Fruit fly (Drosophila melanogaster) whole organism, prepupa: Measurements from ENCODE around the gene CG46383.

Experiments used
- CG10631 ChIP-seq: fragments of 200-800 bp; sonication (Bioruptor generic); optimal IDR thresholded peaks from 2 replicates; lab custom pipeline; 2016; ENCODE audit warnings: missing biosample characterization, missing genetic modification characterization
- CG10669 ChIP-seq: fragments of 200-800 bp; sonication (Bioruptor generic); optimal IDR thresholded peaks from 3 replicates; lab custom pipeline; 2018; ENCODE audit warnings: missing biosample characterization, mild to moderate bottlenecking, missing genetic modification characterization, moderate library complexity
- CG11294 ChIP-seq: fragments of 200-800 bp; sonication (Bioruptor generic); IDR thresholded peaks from 2 replicates; pipeline ENCODE4 v1.3.6; 2022; ENCODE audit warnings: missing biosample characterization, missing genetic modification characterization
- CG16779 ChIP-seq: fragments of 200-800 bp; sonication (Bioruptor generic); optimal IDR thresholded peaks from 3 replicates; lab custom pipeline; 2017; ENCODE audit warnings: missing biosample characterization, mild to moderate bottlenecking, missing genetic modification characterization
- CG3032 ChIP-seq: fragments of 200-800 bp; optimal IDR thresholded peaks from 2 replicates; lab custom pipeline; 2019; ENCODE audit warnings: missing biosample characterization, mild to moderate bottlenecking, missing genetic modification characterization, moderate library complexity
- CG31627 ChIP-seq: fragments of 200-800 bp; sonication (Bioruptor generic); optimal IDR thresholded peaks from 3 replicates; lab custom pipeline; 2016; ENCODE audit warnings: missing biosample characterization, missing genetic modification characterization
- CG34406 ChIP-seq: fragments of 200-800 bp; sonication (Bioruptor generic); optimal IDR thresholded peaks from 3 replicates; lab custom pipeline; 2016; ENCODE audit warnings: missing biosample characterization, missing genetic modification characterization
- CG3919 ChIP-seq: fragments of 200-800 bp; sonication (Bioruptor generic); optimal IDR thresholded peaks from 3 replicates; lab custom pipeline; 2016; ENCODE audit warnings: missing biosample characterization, missing genetic modification characterization
- CG4318 ChIP-seq: fragments of 200-800 bp; sonication (Bioruptor generic); optimal IDR thresholded peaks from 3 replicates; lab custom pipeline; 2017; ENCODE audit warnings: missing biosample characterization, mild to moderate bottlenecking, missing genetic modification characterization
- CG6163 ChIP-seq: fragments of 200-800 bp; sonication (Bioruptor generic); IDR thresholded peaks from 3 replicates; pipeline ENCODE4 v1.3.6; 2022; ENCODE audit warnings: missing biosample characterization, missing genetic modification characterization
- CG6792 ChIP-seq: fragments of 200-800 bp; sonication (Bioruptor generic); optimal IDR thresholded peaks from 3 replicates; lab custom pipeline; 2016; ENCODE audit warnings: missing biosample characterization, missing genetic modification characterization
- CG6808 ChIP-seq: fragments of 200-800 bp; sonication (Bioruptor generic); optimal IDR thresholded peaks from 3 replicates; lab custom pipeline; 2017; ENCODE audit warnings: missing biosample characterization, missing genetic modification characterization, mild to moderate bottlenecking, moderate library complexity, missing genetic modification reagents
- CG6854 ChIP-seq: fragments of 200-800 bp; sonication (Bioruptor generic); optimal IDR thresholded peaks from 2 replicates; lab custom pipeline; 2017; ENCODE audit warnings: missing biosample characterization, mild to moderate bottlenecking, missing genetic modification characterization
- CG7368 ChIP-seq: fragments of 200-800 bp; sonication (Bioruptor generic); optimal IDR thresholded peaks from 3 replicates; lab custom pipeline; 2016; ENCODE audit warnings: missing biosample characterization, missing genetic modification characterization
- CG8319 ChIP-seq: fragments of 200-800 bp; sonication (Bioruptor generic); optimal IDR thresholded peaks from 3 replicates; lab custom pipeline; 2016; ENCODE audit warnings: missing biosample characterization, missing genetic modification characterization
- CG8632 ChIP-seq: fragments of 200-800 bp; sonication (Bioruptor generic); optimal IDR thresholded peaks from 3 replicates; lab custom pipeline; 2016; ENCODE audit warnings: missing biosample characterization, missing genetic modification characterization
- CG9139 ChIP-seq: fragments of 200-800 bp; sonication (Bioruptor generic); optimal IDR thresholded peaks from 3 replicates; lab custom pipeline; 2017; ENCODE audit warnings: missing biosample characterization, mild to moderate bottlenecking, missing genetic modification characterization
- Eip75B ChIP-seq: fragments of 200-800 bp; sonication (Bioruptor generic); optimal IDR thresholded peaks from 3 replicates; lab custom pipeline; 2016; ENCODE audit warnings: missing biosample characterization, missing genetic modification characterization
- Eip78C ChIP-seq: fragments of 200-800 bp; sonication (Bioruptor generic); peaks from one replicate; lab custom pipeline; 2016; ENCODE audit warnings: missing biosample characterization, missing genetic modification characterization
- Ets21C ChIP-seq: fragments of 200-800 bp; sonication (Bioruptor generic); optimal IDR thresholded peaks from 3 replicates; lab custom pipeline; 2016; ENCODE audit warnings: missing biosample characterization, missing genetic modification characterization
- Gug ChIP-seq: fragments of 200-800 bp; sonication (Bioruptor generic); IDR thresholded peaks from 2 replicates; pipeline ENCODE4 v1.3.6; 2022; ENCODE audit warnings: missing biosample characterization, missing genetic modification characterization
- Hr38 ChIP-seq: sonication (Bioruptor generic); optimal IDR thresholded peaks from 2 replicates; lab custom pipeline; 2016; ENCODE audit warnings: missing biosample characterization, missing genetic modification characterization
- Hr4 ChIP-seq: fragments of 200-800 bp; sonication (Bioruptor generic); optimal IDR thresholded peaks from 3 replicates; lab custom pipeline; 2016; ENCODE audit warnings: missing biosample characterization, missing genetic modification characterization
- Lpt ChIP-seq: fragments of 200-800 bp; sonication (Bioruptor generic); optimal IDR thresholded peaks from 3 replicates; lab custom pipeline; 2016; ENCODE audit warnings: missing biosample characterization, missing genetic modification characterization
- Smox ChIP-seq: fragments of 200-800 bp; sonication (Bioruptor generic); optimal IDR thresholded peaks from 3 replicates; lab custom pipeline; 2016; ENCODE audit warnings: missing biosample characterization, missing genetic modification characterization
- Sox14 ChIP-seq: fragments of 200-800 bp; sonication (Bioruptor generic); optimal IDR thresholded peaks from 3 replicates; lab custom pipeline; 2016; ENCODE audit warnings: missing biosample characterization, missing genetic modification characterization
- Sox15 ChIP-seq: fragments of 200-800 bp; sonication (Bioruptor generic); optimal IDR thresholded peaks from 3 replicates; lab custom pipeline; 2016; ENCODE audit warnings: missing biosample characterization, missing genetic modification characterization
- achi ChIP-seq: fragments of 200-800 bp; sonication (Bioruptor generic); optimal IDR thresholded peaks from 3 replicates; lab custom pipeline; 2016; ENCODE audit warnings: missing biosample characterization, missing genetic modification characterization
- acj6 ChIP-seq: fragments of 200-800 bp; sonication (Bioruptor generic); optimal IDR thresholded peaks from 3 replicates; lab custom pipeline; 2016; ENCODE audit warnings: missing biosample characterization, missing genetic modification characterization
- dac ChIP-seq: fragments of 200-800 bp; sonication (Bioruptor generic); optimal IDR thresholded peaks from 2 replicates; lab custom pipeline; 2017; ENCODE audit warnings: missing biosample characterization, mild to moderate bottlenecking, missing genetic modification characterization
- dsx ChIP-seq: fragments of 200-800 bp; optimal IDR thresholded peaks from 3 replicates; lab custom pipeline; 2019; ENCODE audit warnings: missing biosample characterization, mild to moderate bottlenecking, missing genetic modification characterization, moderate library complexity; ENCODE audit not compliant: poor library complexity, severe bottlenecking
- eg ChIP-seq: fragments of 200-800 bp; sonication (Bioruptor generic); IDR thresholded peaks from 3 replicates; pipeline ENCODE4 v1.3.6; 2022; ENCODE audit warnings: missing biosample characterization, missing genetic modification characterization
- esn ChIP-seq: fragments of 200-800 bp; sonication (Bioruptor generic); optimal IDR thresholded peaks from 2 replicates; lab custom pipeline; 2016; ENCODE audit warnings: missing biosample characterization, mild to moderate bottlenecking, missing genetic modification characterization, moderate library complexity
- fd59A ChIP-seq: fragments of 200-800 bp; sonication (Bioruptor generic); optimal IDR thresholded peaks from 2 replicates; lab custom pipeline; 2017; ENCODE audit warnings: missing biosample characterization, mild to moderate bottlenecking, missing genetic modification characterization, missing genetic modification reagents
- fd85E ChIP-seq: fragments of 200-800 bp; sonication (Bioruptor generic); optimal IDR thresholded peaks from 3 replicates; lab custom pipeline; 2016; ENCODE audit warnings: missing biosample characterization, missing genetic modification characterization
- fkh ChIP-seq: fragments of 200-800 bp; sonication (Bioruptor generic); optimal IDR thresholded peaks from 3 replicates; lab custom pipeline; 2017; ENCODE audit warnings: missing biosample characterization, mild to moderate bottlenecking, missing genetic modification characterization, moderate library complexity
- lz ChIP-seq: fragments of 200-800 bp; sonication (Bioruptor generic); optimal IDR thresholded peaks from 3 replicates; lab custom pipeline; 2016; ENCODE audit warnings: missing biosample characterization, missing genetic modification characterization
- net ChIP-seq: fragments of 200-800 bp; sonication (Bioruptor generic); optimal IDR thresholded peaks from 3 replicates; lab custom pipeline; 2016; ENCODE audit warnings: missing biosample characterization, missing genetic modification characterization
- pdm3 ChIP-seq: fragments of 200-800 bp; sonication (Bioruptor generic); optimal IDR thresholded peaks from 3 replicates; lab custom pipeline; 2016; ENCODE audit warnings: missing biosample characterization, missing genetic modification characterization
- ss ChIP-seq, 2 experiments: fragments of 200-800 bp; sonication (Bioruptor generic); optimal IDR thresholded peaks; 2 replicates in 1 of 2; 3 replicates in 1 of 2; lab custom pipeline; 2017 to 2018; ENCODE audit warnings: mild to moderate bottlenecking in 2 of 2, missing biosample characterization in 2 of 2, missing genetic modification characterization in 2 of 2, moderate library complexity in 1 of 2
- svp ChIP-seq: fragments of 200-800 bp; sonication (Bioruptor generic); peaks from one replicate; lab custom pipeline; 2016; ENCODE audit warnings: missing biosample characterization, missing genetic modification characterization
- vri ChIP-seq: fragments of 200-800 bp; sonication (Bioruptor generic); optimal IDR thresholded peaks from 3 replicates; lab custom pipeline; 2016; ENCODE audit warnings: missing biosample characterization, mild to moderate bottlenecking, missing genetic modification characterization

The CG46383 gene

DNA sequence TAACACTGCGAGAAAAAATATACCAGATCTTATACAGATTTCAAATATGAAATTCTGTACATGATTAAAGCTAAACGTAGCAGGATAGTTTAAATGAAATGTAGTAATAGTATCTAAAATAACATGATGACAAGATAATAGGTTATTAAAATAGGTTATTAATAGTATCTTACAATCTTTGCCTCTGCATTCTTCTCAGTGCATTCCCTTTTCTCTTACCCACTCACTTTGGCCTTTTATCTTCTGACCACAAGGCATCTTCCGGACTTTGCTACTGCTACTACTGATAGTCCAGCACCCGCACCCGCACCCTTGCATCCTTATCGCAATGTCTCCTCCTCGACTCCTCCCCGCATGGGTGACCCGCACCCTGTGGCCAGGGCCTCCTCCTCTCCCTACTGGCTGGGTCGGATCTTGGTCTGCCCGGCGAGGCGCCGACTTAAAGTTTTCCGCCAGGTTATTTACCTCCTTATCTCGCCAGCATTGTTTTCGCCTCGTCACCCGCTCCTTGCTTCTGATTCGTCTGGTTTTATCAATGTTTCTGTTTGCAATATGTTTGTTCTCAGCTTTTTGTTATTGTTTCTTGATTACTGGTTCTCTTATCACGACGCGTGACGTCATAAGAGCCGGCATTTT is 33.9 kb upstream of the CG46383 start (continued):
- TF ChIP-seq CG8319 (GFP tag; lab: Kevin White, UChicago) (peak; percentile 58), CG16779 (peak; percentile 71), CG3919 (GFP tag; lab: Kevin White, UChicago) (peak; percentile 75), dac (GFP tag; lab: Kevin White, UChicago) (peak; percentile 57), CG10669 (GFP tag; lab: Kevin White, UChicago) (peak; percentile 74), Eip75B (GFP tag; lab: Kevin White, UChicago) (peak; percentile 82), Sox14 (GFP tag; lab: Kevin White, UChicago) (peak; percentile 67), fd85E (GFP tag; lab: Kevin White, UChicago) (no peak), CG9139 (GFP tag; lab: Kevin White, UChicago) (peak; percentile 74)

DNA sequence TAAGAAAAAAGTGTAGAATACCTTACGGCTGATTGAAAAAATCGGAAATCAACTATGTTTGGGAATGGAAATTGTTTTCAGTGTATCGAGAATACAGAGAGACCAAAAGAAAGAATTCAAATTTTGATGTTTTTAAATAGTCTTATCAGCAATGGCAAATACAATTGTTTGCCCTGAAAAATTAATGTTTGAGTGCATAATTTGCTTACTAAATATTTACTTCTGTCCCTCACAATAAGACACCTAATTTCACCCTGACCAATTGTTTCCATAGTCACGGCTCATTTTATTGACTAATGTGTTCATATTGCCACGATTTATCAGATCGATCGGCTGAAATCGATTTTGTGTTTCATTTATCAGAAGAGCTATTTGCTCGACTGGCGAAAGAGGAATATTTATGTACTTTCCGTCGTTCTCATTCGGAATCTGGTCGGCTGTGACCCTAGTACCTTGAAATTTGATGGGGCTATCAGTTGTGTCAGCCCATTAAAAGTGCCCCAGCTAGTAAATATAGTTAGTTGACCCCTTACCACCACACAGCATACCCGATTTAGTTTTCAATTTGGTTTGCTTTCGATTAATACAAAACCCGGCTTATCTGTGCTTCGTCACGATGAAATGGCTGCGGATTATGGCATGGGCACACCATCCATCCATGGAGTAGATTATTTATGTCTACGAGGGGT is 32.9 kb upstream of the CG46383 start:
- no peak for TF ChIP-seq CG11294 (GFP tag; lab: Robert Waterston, UW)
- peak; percentile 69 for TF ChIP-seq fkh
- peak; percentile 57 for TF ChIP-seq svp (GFP tag; lab: Kevin White, UChicago)

DNA sequence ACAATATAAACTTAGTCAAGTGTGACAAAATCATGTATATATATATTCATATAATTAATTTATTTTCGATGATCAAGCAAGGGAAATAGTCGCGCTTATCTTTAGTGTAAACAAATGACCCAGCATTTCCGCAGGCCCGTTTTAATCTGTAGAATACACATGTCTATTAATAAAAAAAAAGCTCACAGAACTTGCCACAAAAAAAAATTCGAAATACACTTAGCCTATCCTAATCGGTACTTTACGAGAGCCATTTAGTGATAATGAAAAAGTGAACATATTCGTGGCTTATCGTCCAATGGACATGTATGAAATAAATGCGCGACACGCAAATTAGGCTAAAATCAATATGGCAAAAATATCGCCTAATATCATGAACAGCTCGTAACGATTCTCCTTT is 24.4 kb upstream of the CG46383 start:
- TF ChIP-seq Lpt (GFP tag; lab: Kevin White, UChicago), result no peak

DNA sequence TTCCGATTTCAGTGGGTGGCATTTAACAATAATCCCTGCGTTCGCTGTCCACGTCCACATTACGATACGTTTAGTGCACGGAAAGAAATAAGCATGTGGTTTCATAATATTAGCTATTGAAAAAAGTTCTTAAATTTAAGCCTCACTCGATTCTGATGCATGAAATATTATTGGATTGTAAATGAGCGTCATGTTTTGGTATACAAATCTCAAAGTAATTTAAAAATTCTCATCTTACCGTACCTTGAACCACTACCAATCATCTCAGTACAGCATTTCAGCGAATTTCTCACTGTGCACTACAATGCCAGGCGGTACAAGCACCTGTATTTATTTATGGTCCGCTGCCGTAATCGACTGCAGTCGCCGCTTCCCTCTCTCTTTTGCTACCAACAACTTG is 23.5 kb upstream of the CG46383 start:
- TF ChIP-seq fd85E (GFP tag; lab: Kevin White, UChicago) (peak; percentile 14), Gug (GFP tag; lab: Robert Waterston, UW) (no peak), Sox15 (peak; percentile 74), CG6163 (GFP tag; lab: Robert Waterston, UW) (no peak), CG10669 (GFP tag; lab: Kevin White, UChicago) (no peak), Hr38 (GFP tag; lab: Kevin White, UChicago) (peak; percentile 47), CG31627 (GFP tag; lab: Kevin White, UChicago) (peak; percentile 84), achi (GFP tag; lab: Kevin White, UChicago) (peak; percentile 86), CG3032 (tag; lab: Kevin White, UChicago) (peak; percentile 66), esn (GFP tag; lab: Kevin White, UChicago) (peak; percentile 78), CG10631 (GFP tag; lab: Kevin White, UChicago) (peak; percentile 74), CG34406 (GFP tag; lab: Kevin White, UChicago) (peak; percentile 78), dac (GFP tag; lab: Kevin White, UChicago) (peak; percentile 76), Hr4 (peak; percentile 90), CG7368 (GFP tag; lab: Kevin White, UChicago) (peak; percentile 59), fd59A (GFP tag; lab: Kevin White, UChicago) (peak; percentile 77), acj6 (GFP tag; lab: Kevin White, UChicago) (peak; percentile 88), CG6808 (peak; percentile 61), CG4318 (GFP tag; lab: Kevin White, UChicago) (peak; percentile 75), ss (GFP tag; optimal IDR thresholded peaks at IDR 0.05; lab: Kevin White, UChicago) (peak in 1 of 2 experiments; percentile 57), CG11294 (GFP tag; lab: Robert Waterston, UW) (no peak), Eip78C (GFP tag; lab: Kevin White, UChicago) (peak; percentile 94), CG6854 (GFP tag; lab: Kevin White, UChicago) (no peak), Eip75B (GFP tag; lab: Kevin White, UChicago) (peak; percentile 79), vri (GFP tag; lab: Kevin White, UChicago) (peak; percentile 84), CG8319 (GFP tag; lab: Kevin White, UChicago) (peak; percentile 49), Ets21C (GFP tag; lab: Kevin White, UChicago) (peak; percentile 72), lz (peak; percentile 70), fkh (no peak), svp (GFP tag; lab: Kevin White, UChicago) (peak; percentile 55), CG9139 (GFP tag; lab: Kevin White, UChicago) (no peak), pdm3 (GFP tag; lab: Kevin White, UChicago) (peak; percentile 87), dsx (GFP tag; lab: Kevin White, UChicago) (no peak), net (GFP tag; lab: Kevin White, UChicago) (peak; percentile 90), CG3919 (GFP tag; lab: Kevin White, UChicago) (peak; percentile 83), Smox (GFP tag; lab: Kevin White, UChicago) (peak; percentile 79), CG8632 (peak; percentile 74), eg (GFP tag; lab: Robert Waterston, UW) (no peak), CG6792 (GFP tag; lab: Kevin White, UChicago) (peak; percentile 80)
